Worm (Caenorhabditis elegans) whole organism, early embryonic: ENCODE results near the gene W09B6.4.

Experiments used
- B0310.2 ChIP-seq: sonication (generic microtip); optimal IDR thresholded peaks from 2 replicates; lab custom pipeline; 2016; ENCODE audit warnings: mild to moderate bottlenecking, missing genetic modification characterization, missing compliant biosample characterization
- ama-1 ChIP-seq: fragments of 150-350 bp; optimal IDR thresholded peaks from 2 replicates; lab custom pipeline; 2014
- hmg-4 ChIP-seq: fragments of 200-800 bp; sonication (Bioruptor generic); optimal IDR thresholded peaks from 2 replicates; lab custom pipeline; 2018; ENCODE audit warnings: mild to moderate bottlenecking, missing genetic modification characterization, missing compliant biosample characterization
- sea-1 ChIP-seq: fragments of 200-800 bp; sonication (Bioruptor generic); conservative IDR thresholded peaks from 2 replicates; pipeline ENCODE4 v1.3.6; 2022; ENCODE audit warnings: missing genetic modification characterization, missing compliant biosample characterization
- tbx-11 ChIP-seq: fragments of 200-800 bp; sonication (Bioruptor generic); IDR thresholded peaks from 2 replicates; pipeline ENCODE4 v1.3.6; 2022; ENCODE audit warnings: missing genetic modification characterization, missing compliant biosample characterization

DNA sequence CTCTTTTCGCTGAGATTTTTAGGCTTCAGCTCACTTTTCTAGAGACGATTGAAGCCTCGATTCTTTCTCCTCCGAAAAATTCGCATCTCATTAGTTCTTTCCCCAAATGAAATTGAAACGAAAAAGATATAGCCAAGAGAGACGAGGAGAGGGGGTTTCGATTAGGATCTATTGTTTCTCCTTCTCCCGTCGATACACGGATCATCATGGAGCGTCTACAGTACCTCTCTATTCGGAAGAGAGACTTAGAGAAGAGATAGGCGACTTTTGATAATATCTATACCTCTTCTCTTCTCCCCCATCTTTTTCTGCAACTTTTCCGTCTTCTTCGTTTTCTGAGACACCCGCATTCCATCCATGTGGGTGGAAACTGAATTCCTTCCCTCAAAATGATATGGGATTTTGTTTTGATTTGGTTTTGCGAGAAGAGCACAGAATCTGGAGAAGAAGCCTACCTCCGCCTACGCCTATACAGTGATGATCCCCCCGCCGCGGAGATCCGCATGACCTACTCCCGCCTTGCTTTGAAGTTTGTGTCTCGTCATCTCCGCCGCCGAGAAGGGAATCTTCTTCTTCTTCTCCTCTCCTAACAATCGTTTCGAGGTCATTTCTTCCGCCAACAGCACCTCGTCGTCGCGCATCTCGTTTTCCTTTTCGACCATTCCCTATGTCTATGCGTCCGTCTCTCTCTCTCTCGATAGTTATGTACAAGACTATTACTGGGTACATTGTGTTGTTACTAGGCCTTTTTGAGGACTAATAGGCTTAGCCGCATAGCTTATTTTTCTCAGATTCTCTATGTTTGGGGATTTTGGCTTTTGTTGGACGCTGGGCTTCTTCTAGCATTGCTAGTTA lies 1.3 kb upstream of the W09B6.4 start:
- no peak for TF ChIP-seq ama-1
- TF ChIP-seq sea-1 (GFP tag; lab: Robert Waterston, UW), result no peak
- TF ChIP-seq tbx-11 (GFP tag; lab: Robert Waterston, UW), result no peak
- TF ChIP-seq hmg-4 (GFP tag; lab: Kevin White, UChicago), result no peak
- TF ChIP-seq B0310.2 (tag; lab: Kevin White, UChicago), result no peak
